Worm (Caenorhabditis elegans): ENCODE measurements around the gene fis-2.

fis-2 gene

DNA sequence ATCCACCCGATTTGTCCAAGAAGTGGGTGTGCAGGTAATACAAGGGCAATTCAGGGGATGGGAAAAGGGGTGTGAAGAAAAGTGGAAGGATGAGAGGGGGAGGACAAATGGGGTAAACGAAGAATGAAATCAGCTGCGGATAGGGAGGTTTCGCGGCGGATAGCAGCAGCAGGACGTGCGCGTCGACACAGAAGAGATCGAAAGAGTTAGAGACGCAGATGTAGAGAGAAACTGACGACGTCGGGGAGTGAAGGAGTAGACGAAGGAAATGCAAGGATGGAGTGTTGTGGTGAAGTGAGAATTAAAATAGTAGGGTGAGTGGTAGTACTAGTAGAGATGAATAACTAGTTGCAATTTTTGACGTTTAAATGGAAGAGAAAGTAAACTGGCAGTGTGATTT, 32.7 kb downstream of the fis-2 start, which contains the start of gene M60.6:
TSS of gene M60.6 (minus strand) at position 166 of the 400 bp plus-strand sequence.
- TF ChIP-seq ztf-29 (GFP tag; IDR thresholded peaks at IDR 0.05) (no peak), ref-1 (GFP tag; conservative IDR thresholded peaks at IDR 0.05) (no peak), T22C8.4 (GFP tag; IDR thresholded peaks at IDR 0.05) (no peak), flt-1 (GFP tag; IDR thresholded peaks at IDR 0.05) (no peak)

DNA sequence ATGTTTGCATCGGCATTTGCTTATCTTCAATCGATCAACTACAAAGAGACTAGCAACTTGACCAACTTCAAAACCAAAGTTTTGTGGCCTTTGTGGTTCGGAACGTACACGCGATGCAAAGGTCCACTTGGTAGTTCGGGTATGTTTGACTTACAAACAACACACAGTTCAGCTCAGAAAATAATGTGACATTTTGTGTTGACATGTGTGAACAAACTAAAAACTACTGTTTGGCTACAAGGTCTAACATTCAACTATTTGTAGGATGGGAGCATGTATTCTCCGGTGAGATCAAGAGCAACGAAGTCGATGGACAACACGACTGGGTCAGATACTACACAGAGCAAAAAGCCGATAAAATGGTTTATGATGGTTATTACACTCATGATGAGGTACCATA, 37.9 kb downstream of the fis-2 start:
- TF ChIP-seq med-1 (GFP tag; optimal IDR thresholded peaks at IDR 0.05; ENCODE audit: insufficient read depth) = no peak
- no peak for TF ChIP-seq ref-1 (GFP tag; conservative IDR thresholded peaks at IDR 0.05)
- no peak for TF ChIP-seq tab-1 (GFP tag; IDR thresholded peaks at IDR 0.05)
- TF ChIP-seq klf-2 (GFP tag; conservative IDR thresholded peaks at IDR 0.05) = no peak
- TF ChIP-seq cog-1 (tag; optimal IDR thresholded peaks at IDR 0.05) = no peak
- no peak for TF ChIP-seq T22C8.4 (GFP tag; IDR thresholded peaks at IDR 0.05)
- no peak for TF ChIP-seq ztf-23 (GFP tag; IDR thresholded peaks at IDR 0.05)
- no peak for TF ChIP-seq flt-1 (GFP tag; IDR thresholded peaks at IDR 0.05)
- no peak for TF ChIP-seq ztf-29 (GFP tag; IDR thresholded peaks at IDR 0.05)

DNA sequence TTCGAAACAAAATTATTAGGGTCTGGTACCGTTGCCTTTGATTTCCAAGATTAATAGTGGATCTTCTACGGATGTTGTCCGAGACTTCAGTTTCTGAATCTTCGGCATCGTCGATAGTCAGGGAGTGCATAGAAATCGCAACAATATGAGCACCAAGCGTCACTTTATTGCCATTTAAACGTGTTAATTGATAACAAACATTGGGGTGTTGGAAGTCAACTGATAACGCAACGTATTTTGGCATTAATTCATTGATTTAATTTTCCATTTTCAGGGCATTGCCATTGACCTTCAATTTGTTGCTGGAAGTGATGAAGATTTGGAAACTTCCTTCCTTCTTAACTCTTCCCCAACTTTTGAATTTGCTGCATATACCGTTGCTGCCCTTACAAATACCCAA, 38.9 kb downstream of the fis-2 start, which contains the start of gene kqt-2:
TSS of gene kqt-2 (minus strand) at position 244 of the 400 bp plus-strand sequence.
- TF ChIP-seq ref-1 (GFP tag; conservative IDR thresholded peaks at IDR 0.05) = no peak
- no peak for TF ChIP-seq ztf-29 (GFP tag; IDR thresholded peaks at IDR 0.05)

- TF ChIP-seq T22C8.4 (GFP tag; IDR thresholded peaks at IDR 0.05) (no peak), tab-1 (GFP tag; IDR thresholded peaks at IDR 0.05) (no peak), cog-1 (tag; optimal IDR thresholded peaks at IDR 0.05) (no peak), med-1 (GFP tag; optimal IDR thresholded peaks at IDR 0.05; ENCODE audit: insufficient read depth) (no peak), ztf-29 (GFP tag; IDR thresholded peaks at IDR 0.05) (no peak), flt-1 (GFP tag; IDR thresholded peaks at IDR 0.05) (no peak), klf-2 (GFP tag; conservative IDR thresholded peaks at IDR 0.05) (no peak), ztf-23 (GFP tag; IDR thresholded peaks at IDR 0.05) (no peak), ref-1 (GFP tag; conservative IDR thresholded peaks at IDR 0.05) (no peak)
Measured at ce11 chrX:8243116-8243515, 41.9 kb downstream of the fis-2 start.

ce11 chrX:8241906-8242305, 43.1 kb downstream of the fis-2 start, which contains the start of gene endu-2:
endu-2 (plus strand) TSS chrX:8242301.
- TF ChIP-seq T22C8.4 (GFP tag; IDR thresholded peaks at IDR 0.05) (no peak), flt-1 (GFP tag; IDR thresholded peaks at IDR 0.05) (no peak), tab-1 (GFP tag; IDR thresholded peaks at IDR 0.05) (no peak), klf-2 (GFP tag; conservative IDR thresholded peaks at IDR 0.05) (no peak), med-1 (GFP tag; optimal IDR thresholded peaks at IDR 0.05; ENCODE audit: insufficient read depth) (no peak), ztf-23 (GFP tag; IDR thresholded peaks at IDR 0.05) (no peak), ref-1 (GFP tag; conservative IDR thresholded peaks at IDR 0.05) (no peak), ztf-29 (GFP tag; IDR thresholded peaks at IDR 0.05) (no peak), cog-1 (tag; optimal IDR thresholded peaks at IDR 0.05) (no peak)

DNA sequence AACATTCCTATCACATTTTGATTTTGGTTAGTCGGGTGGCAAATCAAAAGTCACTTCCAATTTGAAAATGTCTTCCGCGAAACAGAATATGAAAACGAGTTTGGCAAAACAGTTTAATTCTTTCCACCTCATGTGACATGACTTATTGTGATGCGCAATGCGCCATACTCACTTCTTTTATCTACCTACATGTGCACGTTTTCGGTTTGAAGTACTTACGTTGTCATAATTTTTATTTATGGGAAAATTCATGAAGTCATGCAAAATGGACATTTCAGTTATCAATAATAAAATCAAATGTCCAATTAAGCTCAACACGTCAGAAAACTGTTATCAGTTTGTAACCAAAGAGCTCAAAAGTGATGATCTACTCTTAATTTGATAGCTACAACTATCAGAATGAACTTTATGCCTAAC, 46.4 kb downstream of the fis-2 start:
- no peak for TF ChIP-seq ztf-29 (GFP tag; IDR thresholded peaks at IDR 0.05)
- no peak for TF ChIP-seq cog-1 (tag; optimal IDR thresholded peaks at IDR 0.05)
- no peak for TF ChIP-seq klf-2 (GFP tag; conservative IDR thresholded peaks at IDR 0.05)
- TF ChIP-seq flt-1 (GFP tag; IDR thresholded peaks at IDR 0.05) = no peak
- TF ChIP-seq med-1 (GFP tag; optimal IDR thresholded peaks at IDR 0.05; ENCODE audit: insufficient read depth) = no peak
- TF ChIP-seq ztf-23 (GFP tag; IDR thresholded peaks at IDR 0.05) = no peak
- no peak for TF ChIP-seq ref-1 (GFP tag; conservative IDR thresholded peaks at IDR 0.05)
- no peak for TF ChIP-seq tab-1 (GFP tag; IDR thresholded peaks at IDR 0.05)
- TF ChIP-seq T22C8.4 (GFP tag; IDR thresholded peaks at IDR 0.05) = no peak

ce11 chrX:8236515-8236914, 48.5 kb downstream of the fis-2 start:
- TF ChIP-seq T22C8.4 (GFP tag; IDR thresholded peaks at IDR 0.05) (no peak), ref-1 (GFP tag; conservative IDR thresholded peaks at IDR 0.05) (no peak), cog-1 (tag; optimal IDR thresholded peaks at IDR 0.05) (no peak), ztf-23 (GFP tag; IDR thresholded peaks at IDR 0.05) (no peak), tab-1 (GFP tag; IDR thresholded peaks at IDR 0.05) (no peak), flt-1 (GFP tag; IDR thresholded peaks at IDR 0.05) (no peak), klf-2 (GFP tag; conservative IDR thresholded peaks at IDR 0.05) (no peak), ztf-29 (GFP tag; IDR thresholded peaks at IDR 0.05) (no peak), med-1 (GFP tag; optimal IDR thresholded peaks at IDR 0.05; ENCODE audit: insufficient read depth) (no peak)

ce11 chrX:8235994-8236393, 49.0 kb downstream of the fis-2 start, which contains the start of gene M60.4:
M60.4 (minus strand) TSS chrX:8236314.
- no peak for TF ChIP-seq med-1 (GFP tag; optimal IDR thresholded peaks at IDR 0.05; ENCODE audit: insufficient read depth)
- TF ChIP-seq T22C8.4 (GFP tag; IDR thresholded peaks at IDR 0.05) = no peak
- TF ChIP-seq ztf-29 (GFP tag; IDR thresholded peaks at IDR 0.05) = no peak
- no peak for TF ChIP-seq klf-2 (GFP tag; conservative IDR thresholded peaks at IDR 0.05)
- TF ChIP-seq flt-1 (GFP tag; IDR thresholded peaks at IDR 0.05) = no peak
- TF ChIP-seq cog-1 (tag; optimal IDR thresholded peaks at IDR 0.05) = no peak
- no peak for TF ChIP-seq ztf-23 (GFP tag; IDR thresholded peaks at IDR 0.05)
- no peak for TF ChIP-seq ref-1 (GFP tag; conservative IDR thresholded peaks at IDR 0.05)
- no peak for TF ChIP-seq tab-1 (GFP tag; IDR thresholded peaks at IDR 0.05)

- no peak for TF ChIP-seq ref-1 (GFP tag; conservative IDR thresholded peaks at IDR 0.05)
- TF ChIP-seq klf-2 (GFP tag; conservative IDR thresholded peaks at IDR 0.05) = no peak
- TF ChIP-seq cog-1 (tag; optimal IDR thresholded peaks at IDR 0.05) = no peak
- TF ChIP-seq ztf-29 (GFP tag; IDR thresholded peaks at IDR 0.05) = no peak
- no peak for TF ChIP-seq flt-1 (GFP tag; IDR thresholded peaks at IDR 0.05)
- no peak for TF ChIP-seq T22C8.4 (GFP tag; IDR thresholded peaks at IDR 0.05)
- TF ChIP-seq med-1 (GFP tag; optimal IDR thresholded peaks at IDR 0.05; ENCODE audit: insufficient read depth) = no peak
- TF ChIP-seq ztf-23 (GFP tag; IDR thresholded peaks at IDR 0.05) = no peak
Measured at ce11 chrX:8233554-8233953, 51.5 kb downstream of the fis-2 start.
